Worm (Caenorhabditis elegans) whole organism, midembryonic: Measurements from ENCODE around the gene cfap-20.

ENCODE experiments used
- T22C8.4 ChIP-seq: fragments of 200-800 bp; sonication (Bioruptor generic); IDR thresholded peaks from 2 replicates; pipeline ENCODE4 v1.3.6; 2022; ENCODE audit warnings: missing genetic modification characterization, missing compliant biosample characterization
- cog-1 ChIP-seq: sonication (generic microtip); optimal IDR thresholded peaks from 2 replicates; lab custom pipeline; 2016; ENCODE audit warnings: missing genetic modification characterization, missing compliant biosample characterization
- flt-1 ChIP-seq: fragments of 200-800 bp; sonication (Bioruptor generic); IDR thresholded peaks from 2 replicates; pipeline ENCODE4 v1.3.6; 2022; ENCODE audit warnings: missing genetic modification characterization, missing compliant biosample characterization
- klf-2 ChIP-seq: fragments of 200-800 bp; sonication (Bioruptor generic); conservative IDR thresholded peaks from 2 replicates; pipeline ENCODE4 v1.3.6; 2022; ENCODE audit warnings: missing genetic modification reagents, missing genetic modification characterization, missing compliant biosample characterization
- med-1 ChIP-seq: sonication (generic microtip); optimal IDR thresholded peaks from 2 replicates; lab custom pipeline; 2017; ENCODE audit warnings: missing genetic modification characterization, mild to moderate bottlenecking, missing compliant biosample characterization, antibody characterized with exemption, missing genetic modification reagents; ENCODE audit not compliant: insufficient read depth
- ref-1 ChIP-seq: fragments of 200-800 bp; sonication (Bioruptor generic); conservative IDR thresholded peaks from 2 replicates; pipeline ENCODE4 v1.3.6; 2022; ENCODE audit warnings: missing genetic modification reagents, missing genetic modification characterization, missing compliant biosample characterization
- tab-1 ChIP-seq: fragments of 200-800 bp; sonication (Bioruptor generic); IDR thresholded peaks from 2 replicates; pipeline ENCODE4 v1.3.6; 2022; ENCODE audit warnings: missing genetic modification characterization, missing compliant biosample characterization
- ztf-23 ChIP-seq: fragments of 200-800 bp; sonication (Bioruptor generic); IDR thresholded peaks from 2 replicates; pipeline ENCODE4 v1.3.6; 2022; ENCODE audit warnings: missing genetic modification reagents, missing genetic modification characterization, missing compliant biosample characterization
- ztf-29 ChIP-seq: fragments of 200-800 bp; sonication (Bioruptor generic); IDR thresholded peaks from 2 replicates; pipeline ENCODE4 v1.3.6; 2022; ENCODE audit warnings: missing genetic modification reagents, missing genetic modification characterization, missing compliant biosample characterization

The cfap-20 gene

DNA sequence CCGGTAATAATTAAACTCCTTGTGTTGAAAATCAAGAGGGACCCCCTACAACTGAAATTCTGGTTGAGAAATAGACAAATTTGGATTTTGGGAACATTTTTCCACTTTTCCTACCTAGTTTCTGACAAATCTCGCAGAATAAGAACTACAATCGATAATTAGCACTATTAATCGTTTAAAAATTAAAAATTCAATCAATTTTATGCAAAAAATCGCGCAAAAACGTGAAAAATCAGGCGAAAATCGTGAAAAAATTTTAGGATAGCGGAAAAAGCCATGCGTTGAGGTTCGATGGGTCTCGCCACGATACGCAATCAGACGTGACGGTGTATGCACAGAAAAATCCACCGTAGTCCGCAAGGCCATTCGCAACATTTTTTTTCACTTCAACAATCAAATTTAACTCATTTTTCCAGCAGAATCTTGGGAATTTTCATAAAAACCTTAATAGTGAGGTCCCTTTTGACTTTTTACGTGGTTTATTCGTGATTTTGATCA, 32.2 kb downstream of the cfap-20 start, which contains the start of gene lias-1:
lias-1 (minus strand) TSS at position 51 of the 498 bp plus-strand sequence.
- TF ChIP-seq cog-1 (peak; percentile 12), flt-1 (no peak), ztf-23 (GFP tag; lab: Robert Waterston, UW) (peak; percentile 72)

DNA sequence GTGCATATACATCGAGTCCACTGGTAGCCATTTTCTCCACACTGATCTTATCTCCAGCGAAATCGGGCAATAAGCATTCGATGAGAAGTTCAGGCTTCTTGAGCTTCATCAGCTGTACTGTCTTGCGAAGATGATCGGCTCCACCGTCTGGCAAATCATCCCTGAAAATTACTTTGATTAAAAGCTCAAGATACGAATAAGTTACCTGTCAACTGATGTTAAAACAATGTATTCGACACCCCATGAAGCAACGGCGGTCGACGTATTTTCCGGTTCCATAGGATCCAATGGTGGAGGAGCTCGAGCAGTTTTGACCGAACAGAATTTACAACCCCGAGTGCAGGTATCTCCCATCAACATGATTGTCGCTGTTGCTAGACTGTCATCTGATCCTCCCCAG, 33.1 kb downstream of the cfap-20 start:
- TF ChIP-seq ztf-23 (GFP tag; lab: Robert Waterston, UW) (no peak), tab-1 (GFP tag; lab: Robert Waterston, UW) (no peak), T22C8.4 (no peak), ref-1 (GFP tag; lab: Robert Waterston, UW) (no peak), flt-1 (no peak), ztf-29 (GFP tag; lab: Robert Waterston, UW) (no peak)

DNA sequence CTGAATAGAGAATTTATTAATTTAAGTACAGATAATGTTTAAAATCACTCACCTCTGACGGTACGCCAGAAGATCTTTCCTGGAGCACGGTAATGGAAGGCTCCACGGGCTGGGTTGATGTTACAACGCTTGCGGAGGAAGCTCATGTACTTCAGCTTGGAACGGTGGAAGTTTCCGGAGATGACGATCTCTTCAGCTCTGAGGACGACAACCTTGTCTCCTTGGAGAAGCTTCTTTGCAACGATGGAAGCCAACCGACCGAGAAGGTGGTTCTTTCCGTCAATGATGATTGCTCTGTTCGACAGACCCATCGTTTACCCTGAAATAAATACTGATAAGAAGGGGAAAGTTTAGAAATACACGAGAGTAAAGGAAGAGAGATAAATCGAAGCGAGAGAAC, 34.0 kb downstream of the cfap-20 start, which contains the start of gene rpl-16:
rpl-16 (minus strand) TSS at position 319 of the 400 bp plus-strand sequence.
- no peak for TF ChIP-seq ztf-23 (GFP tag; lab: Robert Waterston, UW)
- TF ChIP-seq klf-2 (GFP tag; lab: Robert Waterston, UW) = no peak
- no peak for TF ChIP-seq T22C8.4
- no peak for TF ChIP-seq flt-1
- no peak for TF ChIP-seq ztf-29 (GFP tag; lab: Robert Waterston, UW)
- no peak for TF ChIP-seq med-1 (GFP tag; lab: Kevin White, UChicago)
- no peak for TF ChIP-seq cog-1
- TF ChIP-seq tab-1 (GFP tag; lab: Robert Waterston, UW) = no peak
- no peak for TF ChIP-seq ref-1 (GFP tag; lab: Robert Waterston, UW)

DNA sequence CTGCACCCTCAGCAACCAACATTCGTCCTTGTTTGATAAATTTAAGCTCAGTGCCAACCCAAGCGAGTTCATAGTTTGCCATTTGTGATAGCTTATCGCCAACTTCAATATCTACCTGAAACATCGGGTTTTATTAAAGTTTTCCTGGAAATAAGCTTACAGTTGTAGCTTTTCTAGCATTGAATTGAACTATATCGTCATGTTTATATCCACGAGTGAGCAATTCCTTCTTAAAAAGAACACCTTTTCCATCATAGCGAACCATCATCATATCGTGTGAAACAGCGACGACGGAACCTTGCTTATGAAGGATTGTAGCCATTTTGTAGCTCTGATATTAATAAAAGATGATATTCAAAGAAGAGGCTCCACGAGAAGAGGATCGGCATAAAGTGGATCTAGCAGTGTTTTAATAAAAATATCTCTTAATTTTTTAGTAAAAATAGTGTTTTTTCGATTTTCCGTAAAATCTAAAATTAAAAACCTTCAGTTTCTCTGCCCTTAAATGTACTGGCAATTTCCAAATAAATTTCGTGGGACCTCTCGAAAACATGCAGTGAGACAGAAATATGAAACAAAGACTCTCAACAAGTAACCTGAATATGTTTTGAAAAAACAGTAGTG, 35.0 kb downstream of the cfap-20 start, which contains the start of gene M01F1.8:
M01F1.8 (minus strand) TSS at position 335 of the 624 bp plus-strand sequence.
- TF ChIP-seq ztf-23 (GFP tag; lab: Robert Waterston, UW) (no peak), ztf-29 (GFP tag; lab: Robert Waterston, UW) (no peak), klf-2 (GFP tag; lab: Robert Waterston, UW) (no peak), T22C8.4 (no peak), med-1 (GFP tag; lab: Kevin White, UChicago) (no peak), ref-1 (GFP tag; lab: Robert Waterston, UW) (no peak)

DNA sequence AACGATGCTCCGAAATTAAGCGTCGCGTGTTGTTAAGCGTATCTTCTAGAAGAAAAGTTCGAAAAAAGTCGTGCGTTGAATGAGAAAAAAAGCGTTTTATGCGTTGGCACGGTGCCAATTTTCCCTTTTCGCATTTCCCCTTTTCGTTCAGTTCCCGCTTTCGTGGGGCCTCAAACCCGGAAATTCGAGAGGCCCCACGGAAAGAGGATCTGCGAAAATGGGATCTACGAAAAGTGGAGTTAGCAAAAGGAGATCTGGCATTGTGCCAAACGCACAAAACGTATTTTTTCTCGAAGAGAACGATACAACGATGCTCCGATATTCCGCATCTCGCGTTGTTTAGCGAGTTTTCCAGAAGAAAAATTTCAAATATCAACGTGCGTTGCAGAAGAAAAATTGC, 37.5 kb downstream of the cfap-20 start:
- TF ChIP-seq ref-1 (GFP tag; lab: Robert Waterston, UW) = peak; percentile 94
- peak; percentile 97 for TF ChIP-seq cog-1
- peak; percentile 91 for TF ChIP-seq tab-1 (GFP tag; lab: Robert Waterston, UW)
- peak; percentile 97 for TF ChIP-seq ztf-23 (GFP tag; lab: Robert Waterston, UW)
- TF ChIP-seq klf-2 (GFP tag; lab: Robert Waterston, UW) = peak; percentile 99
- peak; percentile 97 for TF ChIP-seq flt-1
- no peak for TF ChIP-seq med-1 (GFP tag; lab: Kevin White, UChicago)
- TF ChIP-seq ztf-29 (GFP tag; lab: Robert Waterston, UW) = peak; percentile 89
- TF ChIP-seq T22C8.4 = peak; percentile 93

- TF ChIP-seq tab-1 (GFP tag; lab: Robert Waterston, UW) (no peak), T22C8.4 (no peak), ztf-23 (GFP tag; lab: Robert Waterston, UW) (no peak), flt-1 (no peak), med-1 (GFP tag; lab: Kevin White, UChicago) (no peak), ztf-29 (GFP tag; lab: Robert Waterston, UW) (no peak), ref-1 (GFP tag; lab: Robert Waterston, UW) (no peak), klf-2 (GFP tag; lab: Robert Waterston, UW) (no peak), cog-1 (no peak)
Observed at ce11 chrIII:3498957-3499356, 38.3 kb downstream of the cfap-20 start, which contains the start of gene M01F1.9. M01F1.9 (minus strand) TSS chrIII:3499057.

DNA sequence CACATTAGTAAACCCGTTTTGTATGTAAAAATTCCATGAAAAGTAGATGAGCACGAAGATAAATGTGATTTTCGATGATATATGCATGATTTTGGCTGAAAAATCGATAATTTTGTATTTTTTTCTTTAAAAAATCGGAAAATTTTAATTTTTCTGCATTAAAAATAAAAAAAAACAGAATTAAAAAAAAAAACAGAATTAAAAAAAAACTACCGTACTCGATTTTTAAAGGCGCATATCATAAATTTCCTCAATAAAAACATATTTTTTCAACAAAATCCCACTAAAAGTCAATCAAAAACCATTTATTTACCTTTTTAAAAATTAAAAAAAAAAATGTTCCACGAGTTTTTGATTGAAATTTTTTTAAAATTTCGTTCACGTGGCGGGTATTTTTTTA, 44.2 kb downstream of the cfap-20 start, which contains the start of gene gly-14:
gly-14 (minus strand) TSS at position 101 of the 400 bp plus-strand sequence.
- TF ChIP-seq cog-1 = no peak
- TF ChIP-seq ztf-23 (GFP tag; lab: Robert Waterston, UW) = no peak
- no peak for TF ChIP-seq ref-1 (GFP tag; lab: Robert Waterston, UW)
- no peak for TF ChIP-seq med-1 (GFP tag; lab: Kevin White, UChicago)
- no peak for TF ChIP-seq ztf-29 (GFP tag; lab: Robert Waterston, UW)
- no peak for TF ChIP-seq klf-2 (GFP tag; lab: Robert Waterston, UW)
- TF ChIP-seq tab-1 (GFP tag; lab: Robert Waterston, UW) = no peak
- no peak for TF ChIP-seq flt-1
- no peak for TF ChIP-seq T22C8.4

ce11 chrIII:3488224-3488623, 49.1 kb downstream of the cfap-20 start, which contains the start of gene C34C12.7:
C34C12.7 (minus strand) TSS chrIII:3488341.
- TF ChIP-seq flt-1 (no peak), med-1 (GFP tag; lab: Kevin White, UChicago) (no peak), ref-1 (GFP tag; lab: Robert Waterston, UW) (no peak), tab-1 (GFP tag; lab: Robert Waterston, UW) (no peak), T22C8.4 (no peak), ztf-29 (GFP tag; lab: Robert Waterston, UW) (no peak), ztf-23 (GFP tag; lab: Robert Waterston, UW) (no peak)

DNA sequence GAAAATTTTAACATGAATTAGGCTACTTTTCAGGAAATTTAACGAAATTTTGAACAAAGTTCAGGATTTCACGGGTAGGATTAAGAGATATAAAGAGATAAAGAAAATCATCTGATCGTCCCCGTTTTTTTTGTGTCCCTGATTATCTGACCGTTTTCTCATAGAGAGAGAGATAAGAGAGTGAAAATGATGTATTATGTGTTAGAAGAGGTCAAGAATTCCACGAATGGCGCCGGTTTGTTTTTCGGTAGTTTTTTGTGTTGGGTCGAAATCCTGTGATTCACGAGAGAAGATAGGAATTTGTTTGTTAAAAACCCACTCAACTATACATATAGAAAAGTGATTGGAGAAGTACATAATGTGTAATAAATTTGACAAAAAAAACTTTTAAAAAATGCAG, 50.2 kb downstream of the cfap-20 start:
- TF ChIP-seq ztf-23 (GFP tag; lab: Robert Waterston, UW) (no peak), ztf-29 (GFP tag; lab: Robert Waterston, UW) (no peak), ref-1 (GFP tag; lab: Robert Waterston, UW) (no peak), cog-1 (no peak), T22C8.4 (no peak), klf-2 (GFP tag; lab: Robert Waterston, UW) (no peak), med-1 (GFP tag; lab: Kevin White, UChicago) (no peak), tab-1 (GFP tag; lab: Robert Waterston, UW) (no peak)
